Fruit fly (Drosophila melanogaster): ENCODE measurements around the gene CG10958.

Gene CG10958

DNA sequence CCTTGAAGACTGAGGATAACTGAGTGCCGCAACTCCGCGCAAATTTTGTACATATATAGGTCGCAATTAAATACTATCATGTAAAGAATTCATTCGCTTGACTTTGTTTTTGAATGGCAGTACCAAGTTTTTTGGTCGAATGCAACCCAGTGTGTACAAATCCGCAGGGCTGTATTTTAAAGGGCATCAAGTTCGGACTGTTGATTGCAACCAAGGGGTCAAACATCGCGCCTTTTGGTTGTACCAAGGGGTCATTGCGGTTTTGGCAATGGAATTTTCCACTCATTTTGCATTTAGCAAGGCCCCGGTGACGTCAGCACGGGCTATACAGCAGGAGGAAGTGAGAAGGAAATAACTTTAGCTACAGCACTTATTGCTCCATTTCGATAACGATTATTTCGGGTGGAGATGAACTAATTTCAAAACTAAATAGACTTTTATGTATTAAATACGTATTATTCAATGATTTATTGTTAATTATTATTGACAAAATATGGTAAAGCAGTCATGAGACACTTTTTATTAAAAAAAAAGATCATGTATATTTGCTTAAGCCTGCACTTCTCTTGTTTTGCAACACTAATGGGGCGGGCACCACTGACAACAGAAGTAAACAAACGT lies at the start of gene CG10958 (continued):
- peak; percentile 80 for TF ChIP-seq CG12391 (tag; optimal IDR thresholded peaks at IDR 0.05)
- no peak for TF ChIP-seq ato (GFP tag; IDR thresholded peaks at IDR 0.05; ENCODE audit: partially characterized antibody)
- TF ChIP-seq sug (tag; optimal IDR thresholded peaks at IDR 0.05): peak; percentile 59
- TF ChIP-seq CG11085 (GFP tag; IDR thresholded peaks at IDR 0.05): no peak
- peak; percentile 55 for TF ChIP-seq CG3847 (GFP tag; IDR thresholded peaks at IDR 0.05)
- TF ChIP-seq gem (tag; optimal IDR thresholded peaks at IDR 0.05): peak; percentile 77
- TF ChIP-seq emc (GFP tag; optimal IDR thresholded peaks at IDR 0.05): no peak
- peak; percentile 57 for TF ChIP-seq CG9727 (GFP tag; optimal IDR thresholded peaks at IDR 0.05)
- peak; percentile 50; the same call in 1 of the 2 replicates for TF ChIP-seq sna (GFP tag; IDR thresholded peaks at IDR 0.05; ENCODE audit: partially characterized antibody)
- no peak for TF ChIP-seq gt (GFP tag; IDR thresholded peaks at IDR 0.05)
- no peak for TF ChIP-seq tna (GFP tag; IDR thresholded peaks at IDR 0.05; ENCODE audit: partially characterized antibody)
- no peak for TF ChIP-seq Optix (GFP tag; IDR thresholded peaks at IDR 0.05)
- no peak for TF ChIP-seq CG33213 (GFP tag; optimal IDR thresholded peaks at IDR 0.05)
- TF ChIP-seq cwo (GFP tag; optimal IDR thresholded peaks at IDR 0.05): peak; percentile 18
- TF ChIP-seq NFAT (GFP tag; IDR thresholded peaks at IDR 0.05): 0 out of 2 replicates have a peak, but pooled peaks have one; percentile 15
- TF ChIP-seq toy (GFP tag; IDR thresholded peaks at IDR 0.05): no peak
- no peak for TF ChIP-seq CG7745 (tag; optimal IDR thresholded peaks at IDR 0.05)
- TF ChIP-seq CG8388 (GFP tag; optimal IDR thresholded peaks at IDR 0.05): peak; percentile 45
- TF ChIP-seq zen (tag; optimal IDR thresholded peaks at IDR 0.05): no peak
- TF ChIP-seq CG6254 (GFP tag; optimal IDR thresholded peaks at IDR 0.05): no peak
- no peak for TF ChIP-seq CG12236 (GFP tag; optimal IDR thresholded peaks at IDR 0.05)
- peak; percentile 75 for TF ChIP-seq lilli (GFP tag; optimal IDR thresholded peaks at IDR 0.05)
- TF ChIP-seq amos (GFP tag; IDR thresholded peaks at IDR 0.05; ENCODE audit: partially characterized antibody): no peak
- no peak for TF ChIP-seq lov (optimal IDR thresholded peaks at IDR 0.05)
- TF ChIP-seq lov (GFP tag; IDR thresholded peaks at IDR 0.05): no peak
- TF ChIP-seq fu2 (GFP tag; optimal IDR thresholded peaks at IDR 0.05): no peak
- TF ChIP-seq peb (GFP tag; IDR thresholded peaks at IDR 0.05): no peak
- peak; percentile 10 for TF ChIP-seq Vsx1 (GFP tag; optimal IDR thresholded peaks at IDR 0.05)
- TF ChIP-seq CG6654 (GFP tag; optimal IDR thresholded peaks at IDR 0.05): no peak
- TF ChIP-seq kay (GFP tag; optimal IDR thresholded peaks at IDR 0.05): peak; percentile 39
- TF ChIP-seq Jarid2 (GFP tag; optimal IDR thresholded peaks at IDR 0.05): no peak
- peak; percentile 64 for TF ChIP-seq CG7556 (GFP tag; optimal IDR thresholded peaks at IDR 0.05)
- TF ChIP-seq Awh (GFP tag; IDR thresholded peaks at IDR 0.05): 0 out of 2 replicates have a peak, but pooled peaks have one; percentile 48
- TF ChIP-seq CG10565 (GFP tag; optimal IDR thresholded peaks at IDR 0.05): no peak
- peak; percentile 4 for TF ChIP-seq maf-S (GFP tag; optimal IDR thresholded peaks at IDR 0.05)
- peak; percentile 31 for TF ChIP-seq Dp (GFP tag; optimal IDR thresholded peaks at IDR 0.05)
- no peak for TF ChIP-seq yki (optimal IDR thresholded peaks at IDR 0.05)
- TF ChIP-seq ap (GFP tag; IDR thresholded peaks at IDR 0.05): peak; percentile 39; the same call in 1 of the 2 replicates
- TF ChIP-seq CG18599 (GFP tag; optimal IDR thresholded peaks at IDR 0.05): peak; percentile 76
- no peak for TF ChIP-seq fru (optimal IDR thresholded peaks at IDR 0.05)
- peak; percentile 51 for TF ChIP-seq ara (GFP tag; IDR thresholded peaks at IDR 0.05)
- TF ChIP-seq CG34422 (GFP tag; IDR thresholded peaks at IDR 0.05): peak; percentile 42; the same call in 1 of the 3 replicates
- TF ChIP-seq nerfin-1 (tag; optimal IDR thresholded peaks at IDR 0.05): peak; percentile 1
- TF ChIP-seq dpn (GFP tag; optimal IDR thresholded peaks at IDR 0.05): peak; percentile 26 to 81
- TF ChIP-seq tx (GFP tag; optimal IDR thresholded peaks at IDR 0.05): no peak
- TF ChIP-seq Poxn (GFP tag; IDR thresholded peaks at IDR 0.05): no peak
- TF ChIP-seq Antp (GFP tag; optimal IDR thresholded peaks at IDR 0.05): peak; percentile 9
- TF ChIP-seq CG18764 (GFP tag; optimal IDR thresholded peaks at IDR 0.05): peak; percentile 48
- peak; percentile 1 for TF ChIP-seq Bteb2 (GFP tag; optimal IDR thresholded peaks at IDR 0.05)
- TF ChIP-seq Dll (GFP tag; IDR thresholded peaks at IDR 0.05; ENCODE audit: partially characterized antibody): peak; percentile 55; the same call in 3 of the 4 replicates
- no peak for TF ChIP-seq ro (GFP tag; IDR thresholded peaks at IDR 0.05)

Data from whole organism, embryonic.